Worm (Caenorhabditis elegans) whole organism, L3 larva: Measurements from ENCODE around the gene Y73B6BL.22.

Experiments
- elt-1 ChIP-seq: fragments of 150-350 bp; optimal IDR thresholded peaks from 2 replicates; lab custom pipeline; 2014; ENCODE audit warnings: missing biosample characterization, missing genetic modification characterization
- nhr-23 ChIP-seq: fragments of 150-350 bp; optimal IDR thresholded peaks from 2 replicates; lab custom pipeline; 2014; ENCODE audit warnings: missing biosample characterization, missing genetic modification reagents, missing genetic modification characterization

Gene Y73B6BL.22

ce11 chrIV:6369489-6369888 is 47.0 kb downstream of the Y73B6BL.22 start:
- TF ChIP-seq elt-1 (tag; lab: Kevin White, UChicago) (no peak), nhr-23 (tag; lab: Kevin White, UChicago) (peak; percentile 14)
- TF ChIP-seq, all 47 proteins: peak for 1
